Worm (Caenorhabditis elegans) whole organism, L2 larva: ENCODE data around the gene srw-140.

Source experiments
- F13H6.1 ChIP-seq: sonication (generic microtip); optimal IDR thresholded peaks from 2 replicates; lab custom pipeline; 2016; ENCODE audit warnings: missing genetic modification characterization, missing compliant biosample characterization
- ZK546.5 ChIP-seq: sonication (generic microtip); optimal IDR thresholded peaks from 2 replicates; lab custom pipeline; 2017; ENCODE audit warnings: missing biosample characterization, missing genetic modification characterization
- alr-1 ChIP-seq: fragments of 150-350 bp; optimal IDR thresholded peaks from 2 replicates; lab custom pipeline; 2014; ENCODE audit warnings: missing biosample characterization, missing genetic modification characterization
- aly-2 ChIP-seq: fragments of 150-350 bp; optimal IDR thresholded peaks from 2 replicates; lab custom pipeline; 2014; ENCODE audit warnings: missing biosample characterization, missing genetic modification characterization
- blmp-1 ChIP-seq: sonication (generic microtip); optimal IDR thresholded peaks from 2 replicates; lab custom pipeline; 2017; ENCODE audit warnings: missing genetic modification characterization, mild to moderate bottlenecking, missing compliant biosample characterization, antibody characterized with exemption, moderate library complexity; ENCODE audit not compliant: insufficient read depth
- ceh-16 ChIP-seq: fragments of 150-350 bp; optimal IDR thresholded peaks from 2 replicates; lab custom pipeline; 2014; ENCODE audit warnings: missing biosample characterization, missing genetic modification characterization
- ceh-82 ChIP-seq: fragments of 150-350 bp; optimal IDR thresholded peaks from 2 replicates; lab custom pipeline; 2014; ENCODE audit warnings: missing biosample characterization, missing genetic modification characterization
- crh-2 ChIP-seq: sonication (generic microtip); optimal IDR thresholded peaks from 2 replicates; lab custom pipeline; 2017; ENCODE audit warnings: missing biosample characterization, missing genetic modification characterization
- egl-27 ChIP-seq: sonication (generic microtip); optimal IDR thresholded peaks from 3 replicates; lab custom pipeline; 2017; ENCODE audit warnings: missing biosample characterization, missing genetic modification reagents, missing genetic modification characterization
- elt-1 ChIP-seq: fragments of 150-350 bp; optimal IDR thresholded peaks from 2 replicates; lab custom pipeline; 2014; ENCODE audit warnings: missing biosample characterization, missing genetic modification characterization
- elt-3 ChIP-seq: sonication (generic microtip); optimal IDR thresholded peaks from 2 replicates; lab custom pipeline; 2017; ENCODE audit warnings: missing biosample characterization, missing genetic modification characterization
- fos-1 ChIP-seq: fragments of 150-350 bp; optimal IDR thresholded peaks from 2 replicates; lab custom pipeline; 2014; ENCODE audit warnings: missing biosample characterization, missing genetic modification characterization
- lin-13 ChIP-seq: fragments of 150-350 bp; optimal IDR thresholded peaks from 2 replicates; lab custom pipeline; 2014; ENCODE audit warnings: missing biosample characterization, missing genetic modification reagents, missing genetic modification characterization
- lsy-2 ChIP-seq, 2 experiments: fragments of 150-350 bp in 1 of 2; sonication (generic microtip) in 1 of 2; optimal IDR thresholded peaks; 2 replicates each; lab custom pipeline; 2014 to 2017; ENCODE audit warnings: missing biosample characterization in 2 of 2, missing genetic modification characterization in 2 of 2
- mbf-1 ChIP-seq: sonication (generic microtip); optimal IDR thresholded peaks from 2 replicates; lab custom pipeline; 2017; ENCODE audit warnings: missing biosample characterization, missing genetic modification characterization
- nhr-10 ChIP-seq: sonication (generic microtip); optimal IDR thresholded peaks from 2 replicates; lab custom pipeline; 2017; ENCODE audit warnings: missing biosample characterization, missing genetic modification characterization
- nhr-11 ChIP-seq: fragments of 150-350 bp; optimal IDR thresholded peaks from 2 replicates; lab custom pipeline; 2014; ENCODE audit warnings: missing biosample characterization, missing genetic modification characterization
- nhr-12 ChIP-seq: fragments of 150-350 bp; optimal IDR thresholded peaks from 2 replicates; lab custom pipeline; 2014; ENCODE audit warnings: missing biosample characterization, missing genetic modification characterization
- nhr-21 ChIP-seq: fragments of 150-350 bp; optimal IDR thresholded peaks from 2 replicates; lab custom pipeline; 2014; ENCODE audit warnings: missing biosample characterization, missing genetic modification characterization
- nhr-23 ChIP-seq: fragments of 150-350 bp; optimal IDR thresholded peaks from 2 replicates; lab custom pipeline; 2014; ENCODE audit warnings: missing biosample characterization, missing genetic modification reagents, missing genetic modification characterization
- nhr-237 ChIP-seq: fragments of 150-350 bp; optimal IDR thresholded peaks from 2 replicates; lab custom pipeline; 2014; ENCODE audit warnings: missing biosample characterization, missing genetic modification characterization
- nhr-25 ChIP-seq: fragments of 150-350 bp; sonication (generic microtip); optimal IDR thresholded peaks from 3 replicates; lab custom pipeline; 2014; ENCODE audit warnings: missing biosample characterization, missing genetic modification characterization
- nhr-6 ChIP-seq: fragments of 150-350 bp; optimal IDR thresholded peaks from 2 replicates; lab custom pipeline; 2014; ENCODE audit warnings: missing biosample characterization, missing genetic modification characterization
- nhr-77 ChIP-seq: fragments of 150-350 bp; optimal IDR thresholded peaks from 2 replicates; lab custom pipeline; 2014; ENCODE audit warnings: missing biosample characterization, missing genetic modification characterization
- peb-1 ChIP-seq: fragments of 150-350 bp; optimal IDR thresholded peaks from 2 replicates; lab custom pipeline; 2014; ENCODE audit warnings: missing biosample characterization, missing genetic modification characterization
- sem-4 ChIP-seq: fragments of 150-350 bp; optimal IDR thresholded peaks from 2 replicates; lab custom pipeline; 2014; ENCODE audit warnings: missing biosample characterization, missing genetic modification reagents, missing genetic modification characterization
- skn-1 ChIP-seq: sonication (generic microtip); optimal IDR thresholded peaks from 2 replicates; lab custom pipeline; 2017; ENCODE audit warnings: missing biosample characterization, missing genetic modification characterization
- sma-3 ChIP-seq: sonication (generic microtip); optimal IDR thresholded peaks from 2 replicates; lab custom pipeline; 2016; ENCODE audit warnings: missing genetic modification reagents, missing genetic modification characterization, missing compliant biosample characterization
- sma-9 ChIP-seq, 2 experiments: fragments of 150-350 bp in 1 of 2; sonication (generic microtip) in 1 of 2; optimal IDR thresholded peaks; 2 replicates each; lab custom pipeline; 2014 to 2016; ENCODE audit warnings: missing genetic modification characterization in 2 of 2, mild to moderate bottlenecking in 1 of 2, missing biosample characterization in 1 of 2, missing compliant biosample characterization in 1 of 2, missing genetic modification reagents in 1 of 2, moderate library complexity in 1 of 2
- snpc-4 ChIP-seq: fragments of 150-350 bp; optimal IDR thresholded peaks from 2 replicates; lab custom pipeline; 2014; ENCODE audit warnings: missing biosample characterization, missing genetic modification characterization
- unc-39 ChIP-seq: fragments of 150-350 bp; optimal IDR thresholded peaks from 2 replicates; lab custom pipeline; 2014; ENCODE audit warnings: missing biosample characterization, missing genetic modification characterization
- unc-55 ChIP-seq: fragments of 150-350 bp; sonication (generic microtip); optimal IDR thresholded peaks from 3 replicates; lab custom pipeline; 2014; ENCODE audit warnings: missing biosample characterization, missing genetic modification reagents, missing genetic modification characterization
- unc-62 ChIP-seq: fragments of 150-350 bp; optimal IDR thresholded peaks from 2 replicates; lab custom pipeline; 2014; ENCODE audit warnings: missing biosample characterization, missing genetic modification reagents, missing genetic modification characterization
- zag-1 ChIP-seq: fragments of 150-350 bp; optimal IDR thresholded peaks from 2 replicates; lab custom pipeline; 2014; ENCODE audit warnings: missing biosample characterization, missing genetic modification characterization
- ztf-1 ChIP-seq: fragments of 200-800 bp; sonication (Bioruptor generic); conservative IDR thresholded peaks from 2 replicates; pipeline ENCODE4 v1.3.6; 2022; ENCODE audit warnings: missing genetic modification characterization, missing compliant biosample characterization
- ztf-4 ChIP-seq: fragments of 150-350 bp; optimal IDR thresholded peaks from 2 replicates; lab custom pipeline; 2014; ENCODE audit warnings: missing biosample characterization, missing genetic modification characterization

The srw-140 gene

ce11 chrV:5164682-5165081 lies 844 bp upstream of the srw-140 start, which contains the start of gene abu-7:
Gene abu-7 (minus strand): TSS chrV:5164782.
- TF ChIP-seq fos-1 (tag; lab: Kevin White, UChicago) (no peak), ceh-16 (tag; lab: Kevin White, UChicago) (no peak), mbf-1 (tag; lab: Kevin White, UChicago) (no peak), nhr-25 (tag; lab: Kevin White, UChicago) (no peak), lin-13 (GFP tag; lab: Kevin White, UChicago) (no peak), elt-1 (tag; lab: Kevin White, UChicago) (no peak), nhr-10 (tag; lab: Kevin White, UChicago) (no peak)

DNA sequence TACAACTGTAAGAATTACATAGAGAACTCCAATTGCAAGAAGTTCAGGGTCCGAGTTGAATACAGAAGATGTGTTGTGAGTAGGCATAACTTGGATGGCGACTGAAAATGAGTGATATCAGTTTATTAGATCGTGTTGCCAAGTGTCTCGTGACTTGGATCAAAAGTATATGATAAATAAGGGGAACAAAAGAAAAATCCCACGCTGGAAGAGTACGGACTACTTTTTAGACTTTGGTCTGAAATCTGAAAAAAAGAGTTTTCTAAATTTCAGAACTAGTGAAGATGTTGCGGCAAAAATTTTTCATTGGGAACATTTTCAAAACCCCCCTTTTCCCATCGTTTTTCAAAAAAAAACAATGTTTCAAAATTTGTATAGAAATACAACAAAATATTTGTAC lies 4.1 kb downstream of the srw-140 start, which contains the start of gene srt-64:
TSS of gene srt-64 (minus strand) at position 101 of the 400 bp plus-strand sequence.
- TF ChIP-seq blmp-1 (tag; lab: Kevin White, UChicago) (no peak), ztf-1 (GFP tag; lab: Robert Waterston, UW) (no peak), skn-1 (tag; lab: Kevin White, UChicago) (no peak), nhr-10 (tag; lab: Kevin White, UChicago) (no peak), egl-27 (tag; lab: Kevin White, UChicago) (no peak), alr-1 (no peak), nhr-11 (no peak), peb-1 (no peak), unc-39 (tag; lab: Kevin White, UChicago) (no peak), nhr-6 (tag; lab: Kevin White, UChicago) (no peak), sem-4 (tag; lab: Kevin White, UChicago) (no peak), ztf-4 (tag; lab: Kevin White, UChicago) (no peak), fos-1 (tag; lab: Kevin White, UChicago) (no peak)

- TF ChIP-seq sma-3 (GFP tag; lab: Kevin White, UChicago) = no peak
- no peak for TF ChIP-seq unc-55 (GFP tag; lab: Kevin White, UChicago)
- no peak for TF ChIP-seq unc-62 (GFP tag; lab: Kevin White, UChicago)
- TF ChIP-seq lsy-2 (tag; optimal IDR thresholded peaks at IDR 0.05; lab: Kevin White, UChicago) = no peak
- TF ChIP-seq nhr-21 (tag; lab: Kevin White, UChicago) = no peak
- TF ChIP-seq ceh-82 (tag; lab: Kevin White, UChicago) = no peak
- TF ChIP-seq nhr-23 = no peak
- TF ChIP-seq snpc-4 (tag; lab: Kevin White, UChicago) = no peak
- TF ChIP-seq crh-2 (tag; lab: Kevin White, UChicago) = no peak
- TF ChIP-seq ztf-1 (GFP tag; lab: Robert Waterston, UW) = no peak
- no peak for TF ChIP-seq aly-2 (tag; lab: Kevin White, UChicago)
- no peak for TF ChIP-seq elt-3 (tag; lab: Kevin White, UChicago)
- TF ChIP-seq sma-9 (GFP tag; optimal IDR thresholded peaks at IDR 0.05; lab: Kevin White, UChicago) = no peak
- no peak for TF ChIP-seq sma-9 (tag; optimal IDR thresholded peaks at IDR 0.05; lab: Kevin White, UChicago)
- TF ChIP-seq nhr-77 (tag; lab: Kevin White, UChicago) = no peak
- no peak for TF ChIP-seq nhr-237 (tag; lab: Kevin White, UChicago)
- TF ChIP-seq nhr-12 (tag; lab: Kevin White, UChicago) = no peak
- TF ChIP-seq lin-13 (GFP tag; lab: Kevin White, UChicago) = no peak
- no peak for TF ChIP-seq nhr-10 (tag; lab: Kevin White, UChicago)
- no peak for TF ChIP-seq zag-1 (tag; lab: Kevin White, UChicago)
These were observed 7.3 kb downstream of the srw-140 start, which contains the start of gene srt-65 for ce11 chrV:5172833-5173232. Gene srt-65 (minus strand): TSS chrV:5172933.

ce11 chrV:5177209-5177608 lies 11.7 kb downstream of the srw-140 start, which contains the start of gene ugt-51:
Gene ugt-51 (minus strand): TSS chrV:5177309.
- no peak for TF ChIP-seq nhr-6 (tag; lab: Kevin White, UChicago)
- TF ChIP-seq ZK546.5 (tag; lab: Kevin White, UChicago) = no peak
- TF ChIP-seq F13H6.1 = no peak
